Worm (Caenorhabditis elegans): ENCODE measurements around the gene tsp-5.

DNA sequence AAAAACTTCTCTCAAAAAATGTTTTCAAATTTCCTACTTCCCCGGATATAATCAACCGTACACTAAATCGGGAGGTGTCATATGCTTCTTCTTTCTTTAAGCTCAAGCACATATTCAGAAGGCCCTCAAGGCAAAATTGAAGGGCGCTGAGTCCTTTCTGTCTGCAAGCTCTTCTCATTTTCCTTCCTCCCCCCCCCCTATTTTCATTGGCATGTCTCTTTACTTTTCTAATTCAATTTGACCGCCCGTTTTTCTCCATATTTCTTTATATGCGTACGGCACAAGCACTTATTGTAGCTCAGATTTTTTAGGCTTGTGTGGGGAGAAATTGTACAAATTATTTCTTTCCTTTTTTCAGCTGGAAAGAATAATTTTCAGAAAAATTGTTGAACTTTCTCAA, 36.0 kb downstream of the tsp-5 start:
- no peak for TF ChIP-seq ceh-16 (tag; optimal IDR thresholded peaks at IDR 0.05)
- TF ChIP-seq mdl-1 (tag; optimal IDR thresholded peaks at IDR 0.05), result no peak
- TF ChIP-seq nhr-12 (tag; optimal IDR thresholded peaks at IDR 0.05), result no peak
- TF ChIP-seq egl-27 (tag; optimal IDR thresholded peaks at IDR 0.05), result no peak
- TF ChIP-seq elt-3 (tag; optimal IDR thresholded peaks at IDR 0.05), result no peak
